Worm (Caenorhabditis elegans): Measurements from ENCODE around the gene srap-1.

DNA sequence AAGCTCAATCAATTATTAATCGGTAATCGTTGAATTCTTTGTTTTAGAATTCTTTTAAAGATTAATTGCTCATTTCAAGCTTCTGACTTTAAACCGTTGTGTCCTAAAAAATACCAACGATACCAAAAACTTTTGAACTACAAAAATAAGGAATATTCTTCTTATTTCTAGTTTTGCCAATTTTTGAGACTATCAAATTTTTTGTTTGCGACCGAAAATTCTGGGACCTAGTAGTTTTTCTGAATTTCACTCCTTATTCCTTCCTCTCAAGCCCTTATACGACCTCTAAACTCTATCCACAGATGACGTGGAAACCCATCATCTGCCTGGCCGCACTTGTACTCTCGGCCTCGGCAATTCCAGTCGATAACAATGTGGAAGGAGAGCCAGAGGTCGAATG is 65.8 kb downstream of the srap-1 start, which contains the start of gene cut-1:
- TF ChIP-seq hrde-1 (tag; optimal IDR thresholded peaks at IDR 0.05; ENCODE audit: borderline replicate concordance) (no peak), sptf-2 (GFP tag; optimal IDR thresholded peaks at IDR 0.05) (no peak), C17E4.6 (GFP tag; IDR thresholded peaks at IDR 0.05) (no peak), nfya-1 (tag; optimal IDR thresholded peaks at IDR 0.05; ENCODE audit: borderline replicate concordance, insufficient read depth) (no peak), madf-10 (tag; optimal IDR thresholded peaks at IDR 0.05) (no peak), xnd-1 (tag; optimal IDR thresholded peaks at IDR 0.05) (no peak), akir-1 (GFP tag; optimal IDR thresholded peaks at IDR 0.05) (no peak), ets-4 (GFP tag; optimal IDR thresholded peaks at IDR 0.05) (no peak), snpc-4 (GFP tag; optimal IDR thresholded peaks at IDR 0.05) (no peak), snpc-4 (tag; optimal IDR thresholded peaks at IDR 0.05) (no peak), ztf-28 (GFP tag; IDR thresholded peaks at IDR 0.05) (no peak), rec-8 (tag; optimal IDR thresholded peaks at IDR 0.05) (no peak), zim-3 (tag; optimal IDR thresholded peaks at IDR 0.05) (no peak), gei-17 (GFP tag; optimal IDR thresholded peaks at IDR 0.05) (no peak)

Measured in whole organism, young adult.